Worm (Caenorhabditis elegans) whole organism, L4 larva: ENCODE measurements around the gene spin-3.

Source experiments
- ceh-82 ChIP-seq: sonication (generic microtip); optimal IDR thresholded peaks from 2 replicates; lab custom pipeline; 2017; ENCODE audit warnings: missing biosample characterization, missing genetic modification characterization
- daf-19 ChIP-seq: fragments of 200-800 bp; sonication (Bioruptor generic); conservative IDR thresholded peaks from 2 replicates; pipeline ENCODE4 v1.3.6; 2022; ENCODE audit warnings: missing genetic modification characterization, missing compliant biosample characterization
- nhr-111 ChIP-seq: fragments of 200-800 bp; sonication (Bioruptor generic); optimal IDR thresholded peaks from 2 replicates; lab custom pipeline; 2018; ENCODE audit warnings: mild to moderate bottlenecking, missing genetic modification characterization, missing compliant biosample characterization
- nhr-76 ChIP-seq: fragments of 150-350 bp; optimal IDR thresholded peaks from 2 replicates; lab custom pipeline; 2014; ENCODE audit warnings: missing biosample characterization, missing genetic modification characterization
- saeg-2 ChIP-seq: fragments of 200-800 bp; sonication (Bioruptor generic); IDR thresholded peaks from 2 replicates; pipeline ENCODE4 v1.3.6; 2022; ENCODE audit warnings: missing genetic modification reagents, missing genetic modification characterization, missing compliant biosample characterization
- unc-130 ChIP-seq: sonication (generic microtip); optimal IDR thresholded peaks from 2 replicates; lab custom pipeline; 2016; ENCODE audit warnings: missing genetic modification reagents, missing genetic modification characterization, missing compliant biosample characterization
- zfp-3 ChIP-seq: fragments of 200-800 bp; sonication (Bioruptor generic); conservative IDR thresholded peaks from 2 replicates; pipeline ENCODE4 v1.3.6; 2022; ENCODE audit warnings: missing genetic modification reagents, missing genetic modification characterization, missing compliant biosample characterization

DNA sequence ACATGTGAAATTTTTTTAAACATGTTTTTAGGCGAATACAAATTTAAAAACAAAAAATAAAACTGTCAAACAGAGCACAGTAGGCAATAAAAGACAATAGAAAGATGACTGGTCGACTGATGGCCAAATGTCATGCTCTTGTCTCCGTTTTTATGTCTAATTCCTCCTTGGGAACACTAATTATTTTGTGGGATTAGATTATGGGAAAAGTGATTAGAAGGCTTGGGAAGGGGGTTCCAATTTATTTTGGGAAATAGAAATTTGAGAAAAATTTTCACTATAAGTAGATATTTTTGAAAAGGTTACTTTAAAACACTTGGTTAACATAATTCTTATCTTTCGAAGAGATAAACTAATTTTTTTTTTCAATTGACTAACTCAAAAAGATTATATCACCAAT is 40.8 kb downstream of the spin-3 start:
- TF ChIP-seq unc-130 (GFP tag; lab: Kevin White, UChicago) (no peak), daf-19 (GFP tag; lab: Robert Waterston, UW) (no peak), nhr-111 (GFP tag; lab: Kevin White, UChicago) (no peak), saeg-2 (GFP tag; lab: Robert Waterston, UW) (no peak), zfp-3 (no peak), nhr-76 (tag; lab: Kevin White, UChicago) (no peak), ceh-82 (tag; lab: Kevin White, UChicago) (no peak)
